Worm (Caenorhabditis elegans) whole organism, L2 larva: ENCODE measurements around the gene clec-246.
"Not testable (repeated sequence)": the region's sequence is repeated elsewhere in the genome, so short reads cannot be mapped to it uniquely, and the experiment has no call there.

Source experiments
- F13H6.1 ChIP-seq: sonication (generic microtip); optimal IDR thresholded peaks from 2 replicates; lab custom pipeline; 2016; ENCODE audit warnings: missing genetic modification characterization, missing compliant biosample characterization
- ama-1 ChIP-seq: fragments of 150-350 bp; optimal IDR thresholded peaks from 2 replicates; lab custom pipeline; 2018; ENCODE audit warnings: inconsistent platforms
- blmp-1 ChIP-seq: sonication (generic microtip); optimal IDR thresholded peaks from 2 replicates; lab custom pipeline; 2017; ENCODE audit warnings: missing genetic modification characterization, mild to moderate bottlenecking, missing compliant biosample characterization, antibody characterized with exemption, moderate library complexity; ENCODE audit not compliant: insufficient read depth
- ceh-16 ChIP-seq: fragments of 150-350 bp; optimal IDR thresholded peaks from 2 replicates; lab custom pipeline; 2014; ENCODE audit warnings: missing biosample characterization, missing genetic modification characterization
- fos-1 ChIP-seq: fragments of 150-350 bp; optimal IDR thresholded peaks from 2 replicates; lab custom pipeline; 2014; ENCODE audit warnings: missing biosample characterization, missing genetic modification characterization
- mab-5 ChIP-seq: fragments of 150-350 bp; optimal IDR thresholded peaks from 2 replicates; lab custom pipeline; 2014; ENCODE audit warnings: missing biosample characterization, missing genetic modification characterization
- nhr-23 ChIP-seq: fragments of 150-350 bp; optimal IDR thresholded peaks from 2 replicates; lab custom pipeline; 2014; ENCODE audit warnings: missing biosample characterization, missing genetic modification reagents, missing genetic modification characterization
- nhr-25 ChIP-seq: fragments of 150-350 bp; sonication (generic microtip); optimal IDR thresholded peaks from 3 replicates; lab custom pipeline; 2014; ENCODE audit warnings: missing biosample characterization, missing genetic modification characterization
- sem-4 ChIP-seq: fragments of 150-350 bp; optimal IDR thresholded peaks from 2 replicates; lab custom pipeline; 2014; ENCODE audit warnings: missing biosample characterization, missing genetic modification reagents, missing genetic modification characterization
- unc-39 ChIP-seq: fragments of 150-350 bp; optimal IDR thresholded peaks from 2 replicates; lab custom pipeline; 2014; ENCODE audit warnings: missing biosample characterization, missing genetic modification characterization
- unc-62 ChIP-seq: fragments of 150-350 bp; optimal IDR thresholded peaks from 2 replicates; lab custom pipeline; 2014; ENCODE audit warnings: missing biosample characterization, missing genetic modification reagents, missing genetic modification characterization
- ztf-1 ChIP-seq: fragments of 200-800 bp; sonication (Bioruptor generic); conservative IDR thresholded peaks from 2 replicates; pipeline ENCODE4 v1.3.6; 2022; ENCODE audit warnings: missing genetic modification characterization, missing compliant biosample characterization

The clec-246 gene

DNA sequence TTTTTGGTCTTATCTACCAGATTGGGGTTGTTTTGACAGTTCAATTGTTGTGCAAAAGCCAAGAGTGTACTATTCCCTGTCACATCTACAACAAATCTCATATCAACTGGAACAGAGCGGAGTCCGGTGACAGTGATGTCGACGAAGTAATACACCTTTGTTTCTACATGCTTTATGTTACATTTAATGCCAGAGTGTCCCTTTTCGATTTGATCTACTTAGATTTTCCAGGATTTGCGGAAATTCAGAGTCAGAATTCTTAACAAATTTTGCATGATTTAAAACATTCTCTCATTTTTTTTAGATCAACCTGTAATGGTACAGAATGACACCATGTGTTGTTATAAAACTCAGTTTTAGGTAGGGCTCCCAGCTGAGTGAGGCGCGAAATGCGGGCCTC lies 26.9 kb downstream of the clec-246 start, which contains the start of gene F16H6.8:
Gene F16H6.8 (minus strand): TSS at position 101 of the 400 bp plus-strand sequence.
- TF ChIP-seq sem-4; ztf-1 (GFP tag; lab: Robert Waterston, UW); fos-1 (tag; lab: Kevin White, UChicago): not testable (repeated sequence)

ce11 chrV:18216784-18217183 lies 27.5 kb downstream of the clec-246 start, which contains the start of gene F16H6.9:
Gene F16H6.9, plus strand, starts transcription at chrV:18217084.
- TF ChIP-seq ama-1 (lab: Kevin White, UChicago); nhr-25 (tag; lab: Kevin White, UChicago); nhr-23 (tag; lab: Kevin White, UChicago): not testable (repeated sequence)
- TF ChIP-seq, all 48 proteins: peak for 0; not testable (repeated sequence) for 48

DNA sequence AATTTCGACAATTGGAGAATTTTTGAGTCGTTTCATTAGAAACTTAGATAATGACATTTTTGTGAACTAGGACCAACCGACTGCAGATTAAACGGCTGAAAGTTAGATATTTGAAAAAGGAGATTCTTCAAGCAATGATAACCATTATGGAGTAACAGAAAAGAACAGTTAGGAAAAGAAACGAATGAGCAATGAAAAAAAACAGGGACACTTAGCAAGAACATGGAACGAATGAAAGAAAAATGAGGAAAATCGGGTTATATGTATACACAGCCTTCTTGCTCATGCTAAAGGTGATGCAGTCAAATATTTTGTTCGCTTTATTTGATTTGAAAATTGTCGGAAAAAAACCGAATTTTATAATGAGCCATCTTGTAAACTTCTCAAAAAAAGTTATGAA lies 35.1 kb downstream of the clec-246 start, which contains the start of gene F16H6.10:
Gene F16H6.10 (minus strand): TSS at position 101 of the 400 bp plus-strand sequence.
- no peak for TF ChIP-seq F13H6.1
- no peak for TF ChIP-seq unc-39 (tag; lab: Kevin White, UChicago)

DNA sequence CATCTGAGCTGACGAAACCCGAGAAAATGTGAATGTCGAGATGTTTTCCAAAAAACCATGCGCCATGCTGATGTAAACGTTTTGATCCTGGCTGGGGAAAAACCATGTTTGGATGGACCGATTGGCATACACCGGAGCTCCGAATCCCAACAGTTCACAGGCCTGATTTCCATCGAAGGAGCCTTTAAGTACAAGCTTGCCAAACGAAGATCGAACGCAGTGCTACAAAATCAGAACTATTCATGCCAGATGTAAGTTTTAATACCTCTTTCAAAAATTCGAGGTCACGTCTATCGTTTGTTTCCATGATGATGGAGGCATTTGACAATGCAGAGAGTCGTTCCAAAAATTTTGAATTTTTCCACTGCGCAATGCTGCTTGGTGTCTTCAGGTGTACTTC lies 46.5 kb downstream of the clec-246 start:
- no peak for TF ChIP-seq mab-5 (tag; lab: Kevin White, UChicago)
- TF ChIP-seq blmp-1 (tag; lab: Kevin White, UChicago): no peak
- no peak for TF ChIP-seq ceh-16 (tag; lab: Kevin White, UChicago)
- TF ChIP-seq, all 48 proteins: peak for 0

- no peak for TF ChIP-seq unc-62
- TF ChIP-seq, all 48 proteins: peak for 0
Observed at ce11 chrV:18236714-18237288, 47.5 kb downstream of the clec-246 start, which contains the start of gene R10E8.3. Gene R10E8.3, minus strand, starts transcription at chrV:18236764.
